Worm (Caenorhabditis elegans) whole organism, late embryonic: ENCODE results near the gene pos-1.
A peak's percentile ranks its signal among the peaks of the same experiment; 100 is the strongest.
"Not testable (repeated sequence)": the region's sequence is repeated elsewhere in the genome, so short reads cannot be mapped to it uniquely, and the experiment has no call there.

Experiments used
- C38D4.7 ChIP-seq: fragments of 200-800 bp; sonication (Bioruptor generic); optimal IDR thresholded peaks from 2 replicates; lab custom pipeline; 2018; ENCODE audit warnings: mild to moderate bottlenecking, missing genetic modification characterization, moderate library complexity, missing compliant biosample characterization
- K09A11.1 ChIP-seq: sonication (generic microtip); optimal IDR thresholded peaks from 2 replicates; lab custom pipeline; 2017; ENCODE audit warnings: antibody characterized with exemption, mild to moderate bottlenecking, missing genetic modification characterization, missing compliant biosample characterization; ENCODE audit not compliant: insufficient read depth
- Y22D7AL.16 ChIP-seq: sonication (generic microtip); optimal IDR thresholded peaks from 2 replicates; lab custom pipeline; 2016; ENCODE audit warnings: missing genetic modification characterization, missing compliant biosample characterization
- ama-1 ChIP-seq: fragments of 150-350 bp; optimal IDR thresholded peaks from 2 replicates; lab custom pipeline; 2014
- ceh-19 ChIP-seq: fragments of 200-800 bp; sonication (Bioruptor generic); optimal IDR thresholded peaks from 2 replicates; lab custom pipeline; 2018; ENCODE audit warnings: mild to moderate bottlenecking, missing genetic modification characterization, missing compliant biosample characterization
- ceh-22 ChIP-seq: sonication (generic microtip); optimal IDR thresholded peaks from 2 replicates; lab custom pipeline; 2017; ENCODE audit warnings: missing biosample characterization, missing genetic modification characterization
- ceh-24 ChIP-seq: sonication (generic microtip); optimal IDR thresholded peaks from 2 replicates; lab custom pipeline; 2016; ENCODE audit warnings: mild to moderate bottlenecking, missing genetic modification characterization, missing compliant biosample characterization
- ceh-30 ChIP-seq: fragments of 150-350 bp; optimal IDR thresholded peaks from 2 replicates; lab custom pipeline; 2014; ENCODE audit warnings: missing biosample characterization, missing genetic modification characterization
- ceh-34 ChIP-seq: sonication (generic microtip); optimal IDR thresholded peaks from 2 replicates; lab custom pipeline; 2016; ENCODE audit warnings: mild to moderate bottlenecking, missing genetic modification characterization, missing compliant biosample characterization
- ceh-45 ChIP-seq: fragments of 200-800 bp; sonication (Bioruptor generic); IDR thresholded peaks from 2 replicates; pipeline ENCODE4 v1.3.6; 2022; ENCODE audit warnings: missing genetic modification reagents, missing genetic modification characterization, missing compliant biosample characterization
- che-1 ChIP-seq: sonication (generic microtip); optimal IDR thresholded peaks from 2 replicates; lab custom pipeline; 2016; ENCODE audit warnings: mild to moderate bottlenecking, missing genetic modification characterization, missing compliant biosample characterization
- dmd-4 ChIP-seq: sonication (generic microtip); optimal IDR thresholded peaks from 2 replicates; lab custom pipeline; 2016; ENCODE audit warnings: borderline replicate concordance, missing genetic modification characterization, missing compliant biosample characterization
- dve-1 ChIP-seq: sonication (generic microtip); optimal IDR thresholded peaks from 2 replicates; lab custom pipeline; 2017; ENCODE audit warnings: antibody characterized with exemption, mild to moderate bottlenecking, missing genetic modification characterization, missing compliant biosample characterization
- elt-2 ChIP-seq: sonication (generic microtip); optimal IDR thresholded peaks from 2 replicates; lab custom pipeline; 2016; ENCODE audit warnings: missing genetic modification reagents, missing genetic modification characterization, missing compliant biosample characterization
- ets-4 ChIP-seq: sonication (generic microtip); optimal IDR thresholded peaks from 2 replicates; lab custom pipeline; 2016; ENCODE audit warnings: missing genetic modification characterization, missing compliant biosample characterization
- fax-1 ChIP-seq: sonication (generic microtip); optimal IDR thresholded peaks from 2 replicates; lab custom pipeline; 2016; ENCODE audit warnings: missing genotype, missing genetic modification characterization, missing compliant biosample characterization
- fkh-6 ChIP-seq: sonication (generic microtip); optimal IDR thresholded peaks from 2 replicates; lab custom pipeline; 2016; ENCODE audit warnings: missing genetic modification characterization, missing compliant biosample characterization
- gmeb-2 ChIP-seq: sonication (generic microtip); optimal IDR thresholded peaks from 2 replicates; lab custom pipeline; 2016; ENCODE audit warnings: missing genetic modification characterization, inconsistent platforms, missing compliant biosample characterization
- hlh-13 ChIP-seq: fragments of 200-800 bp; sonication (Bioruptor generic); optimal IDR thresholded peaks from 2 replicates; lab custom pipeline; 2018; ENCODE audit warnings: mild to moderate bottlenecking, missing genetic modification characterization, missing compliant biosample characterization
- hlh-15 ChIP-seq: sonication (generic microtip); optimal IDR thresholded peaks from 2 replicates; lab custom pipeline; 2016; ENCODE audit warnings: missing genetic modification characterization, missing compliant biosample characterization
- hlh-30 ChIP-seq: sonication (generic microtip); optimal IDR thresholded peaks from 2 replicates; lab custom pipeline; 2017; ENCODE audit warnings: antibody characterized with exemption, missing genetic modification characterization, missing compliant biosample characterization; ENCODE audit not compliant: insufficient read depth
- lim-6 ChIP-seq: sonication (generic microtip); optimal IDR thresholded peaks from 2 replicates; lab custom pipeline; 2016; ENCODE audit warnings: missing genetic modification characterization, missing compliant biosample characterization
- npax-4 ChIP-seq: sonication (generic microtip); optimal IDR thresholded peaks from 2 replicates; lab custom pipeline; 2016; ENCODE audit warnings: missing genetic modification characterization, missing compliant biosample characterization
- pax-1 ChIP-seq: fragments of 150-350 bp; optimal IDR thresholded peaks from 2 replicates; lab custom pipeline; 2014; ENCODE audit warnings: missing biosample characterization, missing genetic modification characterization
- pha-2 ChIP-seq: sonication (generic microtip); optimal IDR thresholded peaks from 2 replicates; lab custom pipeline; 2017; ENCODE audit warnings: mild to moderate bottlenecking, missing genetic modification characterization, missing compliant biosample characterization
- ref-2 ChIP-seq: sonication (generic microtip); optimal IDR thresholded peaks from 2 replicates; lab custom pipeline; 2016; ENCODE audit warnings: missing genetic modification characterization, missing compliant biosample characterization
- unc-3 ChIP-seq, 2 experiments: fragments of 200-800 bp in 1 of 2; sonication (Bioruptor generic) in 1 of 2; sonication (generic microtip) in 1 of 2; conservative IDR thresholded peaks in 1 of 2; optimal IDR thresholded peaks in 1 of 2; 2 replicates each; pipeline versions ENCODE4 v1.3.6 to Lab custom; 2016 to 2022; ENCODE audit warnings: missing compliant biosample characterization in 2 of 2, missing genetic modification characterization in 2 of 2, missing genetic modification reagents in 1 of 2
- unc-42 ChIP-seq: sonication (generic microtip); optimal IDR thresholded peaks from 2 replicates; lab custom pipeline; 2016; ENCODE audit warnings: missing genotype, missing genetic modification characterization, missing compliant biosample characterization
- unc-86 ChIP-seq: sonication (generic microtip); optimal IDR thresholded peaks from 2 replicates; lab custom pipeline; 2016; ENCODE audit warnings: missing genetic modification characterization, missing compliant biosample characterization

The pos-1 gene

DNA sequence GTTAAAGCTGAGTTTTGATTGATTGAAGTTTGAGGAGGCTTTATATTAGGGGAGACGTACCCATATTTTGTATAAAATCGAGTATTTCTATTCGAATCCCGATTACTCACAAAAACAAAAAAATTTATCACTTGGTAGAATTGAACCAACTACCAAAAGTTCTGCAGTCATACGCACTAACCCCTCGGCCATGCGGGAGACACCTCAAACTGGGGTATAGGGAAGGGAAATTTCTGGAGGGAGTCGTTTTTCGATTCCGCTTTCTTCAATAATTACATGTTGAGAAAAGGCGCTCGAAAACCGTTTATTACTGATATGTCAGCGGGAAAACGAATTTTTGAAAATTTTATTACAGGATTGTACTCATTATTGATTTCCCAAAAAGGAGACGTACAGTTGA is 17.4 kb downstream of the pos-1 start:
- peak; percentile 50 for TF ChIP-seq unc-3 (GFP tag; conservative IDR thresholded peaks at IDR 0.05; lab: Robert Waterston, UW)
- not testable (repeated sequence) for TF ChIP-seq unc-3 (tag; optimal IDR thresholded peaks at IDR 0.05; lab: Kevin White, UChicago)
- TF ChIP-seq ceh-45: 0 out of 2 replicates have a peak, but pooled peaks have one; percentile 18
- TF ChIP-seq, all 69 proteins: peak for 2; not testable (repeated sequence) for 67

DNA sequence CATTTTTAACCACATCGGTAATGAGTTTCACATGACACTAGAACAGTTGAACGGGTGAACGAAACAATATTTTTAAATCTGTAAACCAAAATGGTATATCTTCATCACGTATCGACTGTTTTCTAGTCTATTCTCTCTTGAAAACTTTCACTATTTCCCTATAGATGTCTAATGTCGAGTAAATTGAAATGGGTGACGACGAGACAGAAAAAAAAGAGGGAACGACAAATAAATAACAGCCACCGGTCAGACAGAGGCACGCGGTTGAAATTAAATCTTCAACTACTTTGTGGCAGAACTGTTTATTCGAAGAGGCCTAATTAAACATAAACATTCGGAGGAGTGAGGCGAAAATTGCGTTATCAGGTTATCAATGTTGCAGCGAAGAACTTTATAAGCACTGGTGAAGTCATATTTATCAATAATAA is 20.5 kb downstream of the pos-1 start:
- TF ChIP-seq elt-2 (tag; lab: Kevin White, UChicago): peak; percentile 31
- no peak for TF ChIP-seq unc-86

- TF ChIP-seq ceh-30 (no peak), unc-42 (tag; lab: Kevin White, UChicago) (peak; percentile 79)
- TF ChIP-seq, all 69 proteins: peak for 1
Observed at ce11 chrV:8435292-8435691, 21.4 kb downstream of the pos-1 start.

ce11 chrV:8437358-8437757 is 23.5 kb downstream of the pos-1 start:
- no peak for TF ChIP-seq hlh-13
- TF ChIP-seq ets-4 (tag; lab: Kevin White, UChicago): no peak
- no peak for TF ChIP-seq ceh-30
- TF ChIP-seq ceh-24 (tag; lab: Kevin White, UChicago): no peak
- no peak for TF ChIP-seq C38D4.7 (GFP tag; lab: Kevin White, UChicago)
- TF ChIP-seq npax-4 (tag; lab: Kevin White, UChicago): no peak
- no peak for TF ChIP-seq Y22D7AL.16 (tag; lab: Kevin White, UChicago)
- TF ChIP-seq elt-2 (tag; lab: Kevin White, UChicago): no peak
- TF ChIP-seq fkh-6: no peak
- TF ChIP-seq dve-1 (tag; lab: Kevin White, UChicago): no peak

DNA sequence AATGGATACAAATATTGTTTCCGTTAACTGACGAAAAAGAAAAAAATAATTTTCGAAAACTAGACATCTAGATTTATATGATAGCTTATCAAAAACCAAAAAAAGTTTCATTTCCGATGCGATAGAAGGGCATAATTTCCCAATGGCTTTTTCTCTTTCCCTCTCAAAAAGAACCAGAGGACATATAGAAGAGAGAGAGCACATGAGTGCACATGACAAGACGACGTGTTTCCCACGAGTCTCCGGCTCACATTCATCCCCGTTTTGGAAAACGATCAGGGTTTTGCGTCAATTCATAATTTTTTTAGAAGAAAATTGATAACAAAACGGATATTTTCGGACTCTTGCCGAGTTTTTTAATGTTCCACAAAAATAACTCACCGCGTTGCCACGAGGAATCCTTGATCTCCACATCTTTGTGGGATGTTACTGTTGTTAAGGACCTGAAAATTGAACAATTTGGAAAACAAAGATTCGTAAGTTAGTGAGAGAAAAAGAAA is 30.5 kb downstream of the pos-1 start, which contains the start of gene lmd-3:
lmd-3 (minus strand) TSS at position 450 of the 500 bp plus-strand sequence.
- TF ChIP-seq ceh-22 (tag; lab: Kevin White, UChicago) (no peak), pax-1 (tag; lab: Kevin White, UChicago) (no peak)

DNA sequence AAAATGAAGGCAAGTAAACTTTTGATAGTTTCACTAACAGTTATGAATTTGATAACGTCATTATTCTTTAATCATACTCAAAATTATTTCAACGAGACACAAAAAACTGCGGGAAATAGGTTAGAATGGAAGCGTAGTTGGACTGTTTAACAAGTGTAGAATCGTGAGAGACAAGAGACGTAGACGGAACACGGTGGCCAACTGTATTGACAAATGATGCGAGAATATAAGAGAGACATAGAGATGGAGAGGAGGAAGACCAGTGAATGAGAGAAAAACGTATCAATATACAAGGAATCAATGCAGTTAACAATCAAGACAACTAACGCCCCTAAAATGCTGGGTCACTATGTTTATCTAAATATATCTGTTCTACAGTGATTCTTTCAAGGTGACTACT is 31.8 kb downstream of the pos-1 start:
- TF ChIP-seq gmeb-2 (tag; lab: Kevin White, UChicago): no peak
- TF ChIP-seq ceh-19 (GFP tag; lab: Kevin White, UChicago): no peak
- peak; percentile 34 for TF ChIP-seq dve-1 (tag; lab: Kevin White, UChicago)
- TF ChIP-seq unc-42 (tag; lab: Kevin White, UChicago): no peak

ce11 chrV:8447928-8448327 is 34.0 kb downstream of the pos-1 start, which contains the start of gene T23B12.5:
Gene T23B12.5 (minus strand): TSS chrV:8448028.
- no peak for TF ChIP-seq C38D4.7 (GFP tag; lab: Kevin White, UChicago)
- TF ChIP-seq hlh-15 (tag; lab: Kevin White, UChicago): no peak
- TF ChIP-seq ceh-30: no peak
- no peak for TF ChIP-seq ceh-34 (tag; lab: Kevin White, UChicago)
- no peak for TF ChIP-seq dmd-4 (tag; lab: Kevin White, UChicago)
- no peak for TF ChIP-seq K09A11.1 (tag; lab: Kevin White, UChicago)
- TF ChIP-seq ref-2: no peak
- TF ChIP-seq che-1 (tag; lab: Kevin White, UChicago): no peak
- TF ChIP-seq lim-6 (tag; lab: Kevin White, UChicago): no peak
- TF ChIP-seq ama-1 (lab: Kevin White, UChicago): no peak
- no peak for TF ChIP-seq unc-42 (tag; lab: Kevin White, UChicago)
- no peak for TF ChIP-seq pha-2
- no peak for TF ChIP-seq fax-1 (tag; lab: Kevin White, UChicago)
- no peak for TF ChIP-seq ceh-45
- TF ChIP-seq hlh-30 (tag; lab: Kevin White, UChicago): no peak
- TF ChIP-seq, all 69 proteins: peak for 0
